Fruit fly (Drosophila melanogaster) whole organism: ENCODE data around the gene hay.

Experiments
- CG8478 ChIP-seq: fragments of >200 bp; optimal IDR thresholded peaks from 2 replicates; lab custom pipeline; 2018; ENCODE audit warnings: inconsistent platforms
- Dll ChIP-seq: fragments of >200 bp; optimal IDR thresholded peaks from 2 replicates; lab custom pipeline; 2017
- EcR ChIP-seq, 2 experiments: fragments of >200 bp; optimal IDR thresholded peaks; 2 replicates each; lab custom pipeline; 2017; ENCODE audit warnings: missing biosample characterization in 2 of 2, missing genetic modification characterization in 2 of 2, missing genetic modification reagents in 2 of 2
- pan ChIP-seq: fragments of >200 bp; optimal IDR thresholded peaks from 2 replicates; lab custom pipeline; 2017
- psq ChIP-seq: fragments of >200 bp; optimal IDR thresholded peaks from 2 replicates; lab custom pipeline; 2017
- usp ChIP-seq: fragments of >200 bp; optimal IDR thresholded peaks from 2 replicates; lab custom pipeline; 2017; ENCODE audit warnings: missing biosample characterization, missing genetic modification characterization, mixed read lengths

The hay gene

dm6 chr3L:10659993-10660743 is 29.3 kb downstream of the hay start:
- TF ChIP-seq Dll (lab: Kevin White, UChicago) = no peak
- TF ChIP-seq CG8478 = no peak
- no peak for TF ChIP-seq pan (lab: Kevin White, UChicago)
- no peak for TF ChIP-seq usp (GFP tag; lab: Kevin White, UChicago)
- no peak for TF ChIP-seq psq
- no peak for TF ChIP-seq EcR (GFP tag; optimal IDR thresholded peaks at IDR 0.05; lab: Kevin White, UChicago)

DNA sequence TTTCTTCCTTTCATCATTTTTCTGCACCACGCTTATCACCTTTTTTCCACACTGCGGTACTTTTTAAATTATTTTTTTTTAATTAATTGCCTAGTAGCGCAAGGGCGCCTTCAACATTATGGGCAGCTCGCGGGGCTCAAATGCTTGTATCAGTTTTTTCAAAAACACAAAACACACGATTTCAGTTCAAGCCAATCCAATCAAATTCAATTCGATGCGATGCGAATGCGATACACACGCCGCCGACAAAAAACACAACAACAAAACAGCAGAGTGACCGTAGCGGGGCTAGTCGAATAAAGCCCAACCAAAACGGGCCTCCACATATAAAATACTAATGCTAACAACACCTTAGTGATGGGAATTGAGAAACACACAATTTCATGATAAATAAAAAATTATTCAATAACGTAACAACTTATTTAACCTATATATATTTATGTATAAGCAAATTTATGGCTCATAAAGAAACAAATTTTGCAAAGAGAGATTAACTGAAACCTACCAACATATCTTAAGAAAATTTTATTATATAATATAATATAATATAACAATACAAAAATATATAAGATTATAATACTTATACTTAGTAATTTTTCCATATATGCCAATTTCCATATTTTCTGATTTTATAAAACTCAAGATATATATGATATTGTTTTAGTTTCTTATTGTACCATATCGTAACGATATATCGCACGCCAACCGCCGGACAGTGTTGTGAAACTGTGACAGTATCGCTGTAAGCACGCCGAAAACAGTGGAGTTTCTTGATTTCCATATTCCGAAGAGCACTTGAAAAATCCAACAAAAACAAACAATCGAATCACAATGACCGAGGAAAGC is 30.1 kb downstream of the hay start, which contains the start of the genes CG32066 and CG8003:
Gene CG32066 (minus strand): TSS at position 270 of the 846 bp plus-strand sequence.
Gene CG8003 (plus strand): TSS at position 732 of the 846 bp plus-strand sequence.
- TF ChIP-seq EcR (GFP tag; optimal IDR thresholded peaks at IDR 0.05; lab: Kevin White, UChicago) (no peak), Dll (lab: Kevin White, UChicago) (no peak), psq (no peak), pan (lab: Kevin White, UChicago) (no peak), CG8478 (no peak), usp (GFP tag; lab: Kevin White, UChicago) (no peak)

DNA sequence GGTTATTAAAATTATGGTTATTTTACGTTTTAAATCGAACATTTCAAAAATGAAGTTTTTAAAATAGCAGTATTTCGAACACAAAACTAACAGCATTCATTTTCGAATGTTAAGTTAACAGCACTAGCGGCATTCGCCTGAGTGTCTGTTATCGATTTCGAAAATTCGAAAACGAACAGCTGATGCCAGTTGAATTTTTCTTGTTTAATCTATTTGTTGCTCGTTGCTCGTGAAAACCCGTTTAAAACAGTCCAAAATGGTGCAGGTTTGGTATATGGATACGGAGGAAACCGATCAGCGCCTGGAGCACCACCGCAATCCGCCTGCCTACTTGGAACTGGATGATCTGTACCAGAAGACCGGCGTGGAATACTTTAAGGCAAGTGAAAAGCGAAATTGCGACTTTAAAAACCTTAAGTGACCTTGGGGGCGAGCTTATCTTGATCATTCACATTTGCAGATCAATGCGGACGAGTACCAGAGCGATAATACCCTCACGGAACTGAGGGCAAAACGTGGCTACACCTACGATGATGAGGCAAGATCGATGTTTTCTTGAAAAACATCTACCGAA is 32.4 kb downstream of the hay start, which contains the start of gene Adi1:
Gene Adi1 (plus strand): TSS at position 187 of the 574 bp plus-strand sequence.
- TF ChIP-seq Dll (lab: Kevin White, UChicago) (no peak), usp (GFP tag; lab: Kevin White, UChicago) (no peak), CG8478 (no peak), EcR (GFP tag; optimal IDR thresholded peaks at IDR 0.05; lab: Kevin White, UChicago) (no peak), pan (lab: Kevin White, UChicago) (no peak), psq (no peak)

DNA sequence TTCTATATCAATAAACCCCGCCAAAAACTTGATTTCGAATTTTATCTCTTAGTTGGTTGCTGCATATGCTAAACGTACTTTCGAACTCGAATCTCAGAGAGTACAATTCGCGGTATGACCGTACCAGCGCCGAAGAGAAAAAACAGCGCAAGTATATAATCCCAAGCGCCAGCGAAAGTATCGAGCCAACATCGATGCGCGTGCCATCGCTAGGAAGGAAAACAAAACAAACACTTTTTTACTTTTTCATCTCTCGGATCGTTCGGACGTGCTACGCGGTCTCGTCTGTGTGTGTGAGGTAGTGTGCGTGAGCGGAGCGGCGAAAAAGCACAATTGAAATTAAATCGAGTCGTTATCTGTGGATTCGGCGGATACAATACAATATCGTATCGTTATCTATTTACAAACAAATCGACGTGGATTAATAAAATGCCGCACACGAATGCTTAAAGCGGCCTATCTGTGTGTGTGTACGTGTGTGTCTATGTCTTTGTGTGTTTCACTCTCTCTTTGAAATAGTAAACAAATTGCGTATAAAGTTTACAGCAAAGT is 33.7 kb downstream of the hay start, which contains the start of gene simj:
Gene simj (plus strand): TSS at position 229 of the 552 bp plus-strand sequence.
- TF ChIP-seq Dll (lab: Kevin White, UChicago) = no peak
- no peak for TF ChIP-seq psq
- TF ChIP-seq EcR (GFP tag; optimal IDR thresholded peaks at IDR 0.05; lab: Kevin White, UChicago) = no peak
- TF ChIP-seq usp (GFP tag; lab: Kevin White, UChicago) = no peak
- no peak for TF ChIP-seq pan (lab: Kevin White, UChicago)
- no peak for TF ChIP-seq CG8478

DNA sequence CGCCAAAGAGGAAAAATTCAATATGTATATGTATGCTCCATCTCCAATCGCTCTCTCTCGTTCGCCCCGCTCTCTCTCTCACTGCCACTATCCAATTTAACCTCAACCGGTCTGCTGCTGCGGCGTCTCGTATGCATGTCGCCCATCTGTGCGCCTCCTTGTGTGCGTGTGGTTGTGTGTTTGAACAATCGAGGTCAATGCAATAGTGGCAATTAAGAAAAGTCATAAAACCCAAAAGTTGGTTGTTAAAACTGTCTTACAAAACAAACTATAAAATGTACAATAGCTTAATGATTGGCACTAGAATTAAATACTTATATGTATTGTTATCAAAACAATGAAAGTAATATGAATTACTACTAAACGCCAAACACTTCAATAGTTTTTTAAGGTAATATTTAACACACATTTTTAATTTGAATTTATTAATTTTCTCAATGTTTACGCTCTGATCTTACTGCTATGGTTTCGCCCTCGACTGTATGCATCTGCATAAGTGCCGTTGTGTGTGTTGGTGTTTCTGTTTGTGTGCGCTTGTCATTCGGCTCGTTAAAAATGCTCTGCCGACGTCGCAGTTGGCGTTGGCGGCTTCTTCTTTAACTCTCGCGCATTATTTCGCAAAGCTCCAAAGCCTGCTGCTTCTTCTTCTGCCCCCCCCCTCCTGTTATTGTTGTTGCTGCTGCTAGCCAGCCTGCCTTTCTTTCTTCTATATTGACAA is 34.7 kb downstream of the hay start:
- TF ChIP-seq CG8478 (no peak), pan (lab: Kevin White, UChicago) (no peak), usp (GFP tag; lab: Kevin White, UChicago) (no peak), psq (no peak), EcR (GFP tag; optimal IDR thresholded peaks at IDR 0.05; lab: Kevin White, UChicago) (no peak), Dll (lab: Kevin White, UChicago) (no peak)

DNA sequence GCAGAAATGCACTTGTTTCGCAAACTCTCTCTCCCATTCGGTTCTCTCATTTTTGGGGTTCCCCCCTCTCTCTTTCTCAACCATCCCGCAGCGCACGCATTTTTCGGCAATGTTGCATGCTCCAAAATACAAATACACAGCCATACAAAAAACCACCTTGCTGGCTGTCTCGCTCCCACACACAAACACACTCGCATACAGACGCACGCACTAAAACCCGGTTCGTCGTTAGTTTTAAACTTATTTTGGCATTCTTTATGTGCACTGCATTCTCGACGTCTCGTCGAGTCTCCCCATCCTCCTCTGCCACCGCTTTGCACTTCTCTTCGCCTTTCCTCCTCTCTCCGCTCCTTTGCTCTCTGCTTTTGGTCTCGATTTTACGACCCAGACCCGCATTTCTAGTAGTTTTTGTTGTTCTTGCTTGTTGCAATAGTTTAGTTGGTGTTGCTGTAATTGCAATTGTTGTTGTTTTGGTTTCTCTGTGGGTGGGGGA is 35.7 kb downstream of the hay start:
- no peak for TF ChIP-seq EcR (GFP tag; optimal IDR thresholded peaks at IDR 0.05; lab: Kevin White, UChicago)
- TF ChIP-seq Dll (lab: Kevin White, UChicago) = peak; percentile 56

dm6 chr3L:10667341-10667740 is 36.5 kb downstream of the hay start:
- TF ChIP-seq usp (GFP tag; lab: Kevin White, UChicago) (no peak), EcR (GFP tag; optimal IDR thresholded peaks at IDR 0.05; lab: Kevin White, UChicago) (no peak)

DNA sequence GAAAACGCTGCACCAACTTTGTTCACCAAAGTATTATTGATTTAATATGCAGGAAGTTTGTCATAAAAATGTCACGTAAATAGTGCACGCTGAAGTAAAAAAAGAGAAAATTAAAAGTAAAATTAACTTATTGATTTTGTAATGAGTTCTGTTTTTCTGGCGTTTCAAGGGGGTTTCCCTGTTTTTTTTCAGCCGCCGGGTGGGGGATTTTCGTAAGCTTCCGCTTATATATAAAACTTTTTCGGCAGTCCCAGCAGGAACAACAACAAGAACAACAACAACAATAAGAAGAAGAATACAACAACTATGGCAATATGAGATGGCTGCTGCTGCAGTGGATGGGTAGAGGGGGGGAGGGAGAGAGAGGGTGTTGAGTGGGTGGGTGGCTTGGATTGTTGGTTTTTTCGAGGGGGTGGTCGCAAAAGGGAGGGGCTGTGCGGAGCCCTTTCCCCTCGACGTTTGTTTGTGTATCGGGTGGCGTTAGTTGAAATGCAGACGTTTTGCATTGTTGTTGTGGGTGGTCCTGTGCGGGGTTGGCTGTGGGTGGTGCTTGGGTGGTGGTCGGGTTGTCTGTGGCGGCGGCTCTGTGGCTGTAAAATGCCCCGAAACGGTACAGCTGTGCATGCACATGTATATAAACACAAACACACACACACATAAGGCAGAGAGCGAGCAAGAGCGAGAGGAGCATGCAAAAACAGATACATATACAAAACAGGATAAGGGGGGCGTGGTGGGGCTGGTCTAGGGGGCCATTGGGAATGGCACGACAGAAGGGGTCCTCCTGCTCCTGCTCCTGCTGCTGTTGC is 38.9 kb downstream of the hay start:
- TF ChIP-seq usp (GFP tag; lab: Kevin White, UChicago) (no peak), EcR (GFP tag; optimal IDR thresholded peaks at IDR 0.05; lab: Kevin White, UChicago) (no peak), pan (lab: Kevin White, UChicago) (no peak), psq (no peak), CG8478 (no peak), Dll (lab: Kevin White, UChicago) (no peak)

DNA sequence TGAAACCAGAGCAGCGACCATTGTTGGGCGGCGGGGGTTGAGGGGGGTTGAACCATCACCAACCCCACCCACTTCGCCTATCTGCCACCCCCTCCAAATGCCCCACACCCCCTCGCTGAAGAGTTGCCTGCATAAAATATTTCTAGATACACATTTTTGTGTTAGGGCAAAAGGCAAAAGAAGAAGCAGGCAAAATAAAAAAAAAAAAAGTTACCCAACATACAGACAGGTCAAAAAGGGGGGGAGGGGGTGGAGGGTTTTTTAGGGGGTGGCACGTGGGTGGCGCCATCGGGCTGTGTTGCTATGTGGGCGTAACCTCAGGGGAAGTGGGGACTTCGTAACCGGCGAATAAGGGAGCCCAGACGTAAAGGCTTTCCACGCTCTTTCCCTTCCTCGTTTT is 41.7 kb downstream of the hay start:
- TF ChIP-seq psq (no peak), pan (lab: Kevin White, UChicago) (no peak), CG8478 (no peak), EcR (GFP tag; optimal IDR thresholded peaks at IDR 0.05; lab: Kevin White, UChicago) (no peak), Dll (lab: Kevin White, UChicago) (no peak), usp (GFP tag; lab: Kevin White, UChicago) (no peak)

DNA sequence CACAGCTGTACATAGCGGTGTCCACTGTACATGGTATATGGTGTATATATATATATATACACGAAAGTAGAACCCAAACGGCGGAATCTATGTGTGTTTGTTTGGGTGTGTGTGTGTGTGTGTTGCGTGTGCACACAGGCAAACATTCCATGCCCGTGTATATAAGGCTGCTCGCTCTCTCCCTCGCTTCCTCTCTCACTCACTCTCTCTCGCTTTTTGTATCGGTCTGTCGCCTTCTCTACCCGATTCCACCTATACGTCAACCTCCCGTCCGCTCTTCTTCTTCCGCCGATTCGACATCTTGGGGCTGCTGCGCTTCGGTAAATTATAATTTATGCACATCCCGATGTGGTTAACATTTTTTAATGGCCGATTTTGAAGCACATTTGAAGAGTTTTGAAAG is 43.3 kb downstream of the hay start:
- TF ChIP-seq pan (lab: Kevin White, UChicago) (no peak), Dll (lab: Kevin White, UChicago) (no peak), usp (GFP tag; lab: Kevin White, UChicago) (no peak), psq (no peak), CG8478 (no peak), EcR (GFP tag; optimal IDR thresholded peaks at IDR 0.05; lab: Kevin White, UChicago) (no peak)
